Worm (Caenorhabditis elegans) whole organism, L3 larva: Measurements from ENCODE around the gene F58F9.3.
A peak's percentile ranks its signal among the peaks of the same experiment; 100 is the strongest.

Experiments
- R02D3.7 ChIP-seq: fragments of 150-350 bp; optimal IDR thresholded peaks from 2 replicates; lab custom pipeline; 2014; ENCODE audit warnings: missing biosample characterization, missing genetic modification characterization
- aly-2 ChIP-seq: fragments of 150-350 bp; optimal IDR thresholded peaks from 2 replicates; lab custom pipeline; 2014; ENCODE audit warnings: missing biosample characterization, missing genetic modification characterization
- ceh-16 ChIP-seq: sonication (generic microtip); optimal IDR thresholded peaks from 2 replicates; lab custom pipeline; 2017; ENCODE audit warnings: missing biosample characterization, missing genetic modification characterization
- ceh-9 ChIP-seq: sonication (generic microtip); optimal IDR thresholded peaks from 2 replicates; lab custom pipeline; 2018; ENCODE audit warnings: missing biosample characterization, missing genetic modification characterization
- daf-12 ChIP-seq: fragments of 150-350 bp; optimal IDR thresholded peaks from 2 replicates; lab custom pipeline; 2014; ENCODE audit warnings: missing biosample characterization, missing genetic modification reagents, missing genetic modification characterization
- egl-27 ChIP-seq: sonication (generic microtip); optimal IDR thresholded peaks from 4 replicates; lab custom pipeline; 2017; ENCODE audit warnings: missing biosample characterization, missing genetic modification reagents, missing genetic modification characterization
- egl-5 ChIP-seq: fragments of 150-350 bp; optimal IDR thresholded peaks from 2 replicates; lab custom pipeline; 2017; ENCODE audit warnings: missing biosample characterization, missing genetic modification reagents, missing genetic modification characterization, inconsistent platforms
- elt-1 ChIP-seq: fragments of 150-350 bp; optimal IDR thresholded peaks from 2 replicates; lab custom pipeline; 2014; ENCODE audit warnings: missing biosample characterization, missing genetic modification characterization
- elt-2 ChIP-seq: sonication (generic microtip); optimal IDR thresholded peaks from 2 replicates; lab custom pipeline; 2016; ENCODE audit warnings: missing genetic modification reagents, mild to moderate bottlenecking, missing genetic modification characterization, missing compliant biosample characterization
- elt-3 ChIP-seq, 3 experiments: fragments of 150-350 bp in 1 of 3; sonication (generic microtip) in 2 of 3; optimal IDR thresholded peaks; 2 replicates in 2 of 3; 4 replicates in 1 of 3; lab custom pipeline; 2014 to 2017; ENCODE audit warnings: missing biosample characterization in 3 of 3, missing genetic modification characterization in 3 of 3
- eor-1 ChIP-seq, 2 experiments: fragments of 150-350 bp; optimal IDR thresholded peaks; 2 replicates each; lab custom pipeline; 2014 to 2018; ENCODE audit warnings: missing biosample characterization in 2 of 2, missing genetic modification characterization in 2 of 2
- fkh-2 ChIP-seq: fragments of 150-350 bp; optimal IDR thresholded peaks from 2 replicates; lab custom pipeline; 2014; ENCODE audit warnings: missing biosample characterization, missing genetic modification reagents, missing genetic modification characterization
- fos-1 ChIP-seq: fragments of 150-350 bp; optimal IDR thresholded peaks from 2 replicates; lab custom pipeline; 2014; ENCODE audit warnings: missing biosample characterization, missing genetic modification characterization
- jun-1 ChIP-seq: fragments of 150-350 bp; optimal IDR thresholded peaks from 2 replicates; lab custom pipeline; 2014; ENCODE audit warnings: missing biosample characterization, missing genetic modification reagents, missing genetic modification characterization
- lin-15B ChIP-seq: fragments of 150-350 bp; optimal IDR thresholded peaks from 2 replicates; lab custom pipeline; 2014; ENCODE audit warnings: missing biosample characterization, missing genetic modification characterization
- mdl-1 ChIP-seq: fragments of 150-350 bp; optimal IDR thresholded peaks from 2 replicates; lab custom pipeline; 2014; ENCODE audit warnings: missing biosample characterization, missing genetic modification characterization
- mml-1 ChIP-seq: fragments of 150-350 bp; sonication (generic microtip); optimal IDR thresholded peaks from 3 replicates; lab custom pipeline; 2014; ENCODE audit warnings: missing biosample characterization, missing genetic modification characterization
- nfya-1 ChIP-seq: sonication (generic microtip); optimal IDR thresholded peaks from 2 replicates; lab custom pipeline; 2017; ENCODE audit warnings: missing genetic modification characterization, mild to moderate bottlenecking, missing compliant biosample characterization, antibody characterized with exemption, moderate library complexity; ENCODE audit not compliant: insufficient read depth
- nhr-12 ChIP-seq: fragments of 150-350 bp; optimal IDR thresholded peaks from 2 replicates; lab custom pipeline; 2014; ENCODE audit warnings: missing biosample characterization, missing genetic modification characterization
- nhr-23 ChIP-seq: fragments of 150-350 bp; optimal IDR thresholded peaks from 2 replicates; lab custom pipeline; 2014; ENCODE audit warnings: missing biosample characterization, missing genetic modification reagents, missing genetic modification characterization
- nhr-237 ChIP-seq: fragments of 150-350 bp; optimal IDR thresholded peaks from 2 replicates; lab custom pipeline; 2014; ENCODE audit warnings: missing biosample characterization, missing genetic modification characterization
- nhr-43 ChIP-seq: sonication (generic microtip); optimal IDR thresholded peaks from 2 replicates; lab custom pipeline; 2016; ENCODE audit warnings: mild to moderate bottlenecking, missing genetic modification characterization, missing compliant biosample characterization; ENCODE audit not compliant: poor library complexity, severe bottlenecking
- nhr-67 ChIP-seq: fragments of 150-350 bp; optimal IDR thresholded peaks from 2 replicates; lab custom pipeline; 2014; ENCODE audit warnings: missing biosample characterization, missing genetic modification characterization
- pha-4 ChIP-seq: fragments of 150-350 bp; optimal IDR thresholded peaks from 2 replicates; lab custom pipeline; 2014; ENCODE audit warnings: missing biosample characterization, missing genetic modification reagents, missing genetic modification characterization
- pqm-1 ChIP-seq: fragments of 150-350 bp; optimal IDR thresholded peaks from 2 replicates; lab custom pipeline; 2017; ENCODE audit warnings: missing biosample characterization, missing genetic modification characterization, inconsistent platforms
- sea-2 ChIP-seq: fragments of 150-350 bp; sonication (generic microtip); optimal IDR thresholded peaks from 4 replicates; lab custom pipeline; 2014; ENCODE audit warnings: missing biosample characterization, missing genetic modification reagents, missing genetic modification characterization
- skn-1 ChIP-seq: fragments of 150-350 bp; optimal IDR thresholded peaks from 2 replicates; lab custom pipeline; 2014; ENCODE audit warnings: missing biosample characterization, missing genetic modification characterization
- snpc-4 ChIP-seq: fragments of 150-350 bp; optimal IDR thresholded peaks from 2 replicates; lab custom pipeline; 2014; ENCODE audit warnings: missing biosample characterization, missing genetic modification characterization
- tbx-2 ChIP-seq: sonication (generic microtip); optimal IDR thresholded peaks from 2 replicates; lab custom pipeline; 2016; ENCODE audit warnings: mild to moderate bottlenecking, missing genetic modification characterization, missing compliant biosample characterization
- unc-39 ChIP-seq: sonication (generic microtip); optimal IDR thresholded peaks from 4 replicates; lab custom pipeline; 2017; ENCODE audit warnings: missing biosample characterization, missing genetic modification characterization
- unc-62 ChIP-seq: fragments of 150-350 bp; sonication (generic microtip); optimal IDR thresholded peaks from 4 replicates; lab custom pipeline; 2014; ENCODE audit warnings: missing biosample characterization, missing genetic modification reagents, missing genetic modification characterization
- zag-1 ChIP-seq: fragments of 150-350 bp; optimal IDR thresholded peaks from 2 replicates; lab custom pipeline; 2014; ENCODE audit warnings: missing biosample characterization, missing genetic modification characterization
- ztf-11 ChIP-seq: fragments of 150-350 bp; optimal IDR thresholded peaks from 2 replicates; lab custom pipeline; 2014; ENCODE audit warnings: missing biosample characterization, missing genetic modification characterization
- ztf-4 ChIP-seq: fragments of 150-350 bp; optimal IDR thresholded peaks from 2 replicates; lab custom pipeline; 2014; ENCODE audit warnings: missing biosample characterization, missing genetic modification characterization

The F58F9.3 gene

DNA sequence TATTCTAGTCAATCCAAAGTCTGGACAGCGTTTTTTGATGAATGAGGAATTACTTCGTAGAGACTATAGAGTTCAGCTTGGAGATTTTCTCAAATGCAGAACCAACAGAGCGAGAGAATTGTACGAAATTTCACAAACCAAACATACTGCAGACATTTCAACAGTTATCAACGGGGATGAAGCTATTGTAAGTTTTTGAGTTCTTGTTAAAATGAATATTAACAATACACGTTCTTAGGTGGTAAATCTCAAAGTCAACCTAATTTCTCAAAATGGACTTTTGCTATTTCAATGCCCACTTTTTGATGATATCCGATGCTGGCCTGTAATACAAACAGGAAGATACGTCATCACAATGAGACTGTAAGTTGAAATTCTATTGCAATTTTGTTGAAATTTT is 15.5 kb upstream of the F58F9.3 start:
- no peak for TF ChIP-seq ceh-16
- TF ChIP-seq jun-1 (tag; lab: Kevin White, UChicago), result no peak
- no peak for TF ChIP-seq elt-2 (tag; lab: Kevin White, UChicago)
- no peak for TF ChIP-seq fkh-2 (tag; lab: Kevin White, UChicago)
- TF ChIP-seq unc-39 (tag; lab: Kevin White, UChicago), result no peak
- TF ChIP-seq mdl-1 (tag; lab: Kevin White, UChicago), result no peak
- no peak for TF ChIP-seq pqm-1
- TF ChIP-seq R02D3.7 (tag; lab: Kevin White, UChicago), result no peak
- no peak for TF ChIP-seq nhr-43 (tag; lab: Kevin White, UChicago)
- TF ChIP-seq nhr-67, result no peak
- TF ChIP-seq elt-3 (tag; optimal IDR thresholded peaks at IDR 0.05; lab: Kevin White, UChicago), result no peak
- TF ChIP-seq nhr-237 (tag; lab: Kevin White, UChicago), result no peak
- no peak for TF ChIP-seq daf-12 (tag; lab: Kevin White, UChicago)

DNA sequence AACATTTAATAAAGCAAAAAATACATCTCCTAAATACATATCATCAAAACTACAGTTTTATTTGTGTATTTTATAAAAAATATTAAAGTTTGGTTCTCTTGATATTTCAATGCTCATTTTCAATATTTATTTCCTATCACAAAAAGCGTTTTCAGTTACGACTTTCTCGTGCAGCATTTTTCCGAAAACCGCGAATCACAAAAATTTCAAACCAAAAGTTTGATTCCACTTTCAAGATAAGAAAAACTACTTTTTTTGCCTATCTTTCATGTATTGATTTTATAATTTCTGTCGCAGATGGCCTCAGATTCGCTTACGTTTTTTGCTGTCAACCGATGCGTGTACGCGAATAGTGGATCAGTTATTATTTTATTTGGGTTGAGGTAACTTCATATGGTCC is 13.6 kb upstream of the F58F9.3 start, which contains the start of gene C49A9.4:
Gene C49A9.4, plus strand, starts transcription at position 265 of the 400 bp plus-strand sequence.
- TF ChIP-seq aly-2, result no peak
- peak; percentile 73 for TF ChIP-seq elt-2 (tag; lab: Kevin White, UChicago)
- no peak for TF ChIP-seq egl-27 (tag; lab: Kevin White, UChicago)
- TF ChIP-seq ceh-9, result no peak
- peak; percentile 39 for TF ChIP-seq pqm-1

DNA sequence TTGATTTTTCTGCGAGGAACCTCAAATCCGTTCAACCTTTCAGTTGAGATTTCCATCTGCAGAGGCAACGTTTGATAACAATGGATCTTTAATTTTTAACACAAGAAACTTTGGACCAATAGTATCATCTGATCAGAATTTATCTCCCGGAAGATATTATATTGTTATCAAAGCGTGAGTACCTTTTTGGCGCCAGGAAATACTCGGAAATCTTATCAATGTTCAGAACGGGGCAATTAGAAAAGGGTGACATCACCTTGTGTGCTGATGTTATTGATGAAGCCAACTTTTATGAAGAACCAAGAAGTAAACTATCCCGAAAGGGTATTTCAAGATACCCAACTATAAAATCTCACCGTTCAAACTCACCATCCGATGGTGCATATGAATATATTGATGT is 12.9 kb upstream of the F58F9.3 start:
- TF ChIP-seq elt-2 (tag; lab: Kevin White, UChicago), result peak; percentile 29

DNA sequence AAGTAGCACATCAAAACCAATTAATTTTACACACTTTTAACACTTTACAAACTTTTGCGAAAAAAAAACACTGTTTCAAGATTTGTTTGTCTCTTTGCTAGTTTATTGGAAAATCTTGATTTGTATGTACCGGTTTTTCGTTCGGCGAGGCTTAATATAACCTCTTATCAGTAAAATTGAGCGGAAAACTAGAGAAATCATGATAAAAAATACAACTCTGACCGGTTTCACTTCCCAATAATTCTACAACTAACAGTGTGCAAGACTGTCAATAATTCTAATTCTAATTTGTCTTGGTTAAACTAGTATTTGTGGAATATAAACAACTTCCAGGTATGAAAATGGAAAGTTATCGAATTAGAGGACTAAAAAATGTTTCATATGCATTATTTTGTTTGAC is 11.2 kb upstream of the F58F9.3 start, which contains the start of gene C49A9.3:
Gene C49A9.3, plus strand, starts transcription at position 212 of the 400 bp plus-strand sequence.
- TF ChIP-seq zag-1 (tag; lab: Kevin White, UChicago) (no peak), ceh-16 (no peak), elt-3 (tag; optimal IDR thresholded peaks at IDR 0.05; lab: Kevin White, UChicago) (no peak), unc-39 (tag; lab: Kevin White, UChicago) (no peak), ztf-4 (tag; lab: Kevin White, UChicago) (no peak), eor-1 (tag; optimal IDR thresholded peaks at IDR 0.05; lab: Kevin White, UChicago) (no peak), pqm-1 (peak; percentile 44), nhr-43 (tag; lab: Kevin White, UChicago) (no peak), elt-2 (tag; lab: Kevin White, UChicago) (peak; percentile 75), tbx-2 (no peak), fkh-2 (tag; lab: Kevin White, UChicago) (no peak), ztf-11 (tag; lab: Kevin White, UChicago) (no peak), snpc-4 (tag; lab: Kevin White, UChicago) (no peak), pha-4 (tag; lab: Kevin White, UChicago) (peak; percentile 6), skn-1 (tag; lab: Kevin White, UChicago) (no peak), nhr-23 (tag; lab: Kevin White, UChicago) (no peak), aly-2 (no peak), mml-1 (no peak), nfya-1 (tag; lab: Kevin White, UChicago) (no peak), nhr-12 (no peak), nhr-67 (no peak), sea-2 (GFP tag; lab: Kevin White, UChicago) (no peak), lin-15B (no peak)
- TF ChIP-seq, all 47 proteins: peak for 3

DNA sequence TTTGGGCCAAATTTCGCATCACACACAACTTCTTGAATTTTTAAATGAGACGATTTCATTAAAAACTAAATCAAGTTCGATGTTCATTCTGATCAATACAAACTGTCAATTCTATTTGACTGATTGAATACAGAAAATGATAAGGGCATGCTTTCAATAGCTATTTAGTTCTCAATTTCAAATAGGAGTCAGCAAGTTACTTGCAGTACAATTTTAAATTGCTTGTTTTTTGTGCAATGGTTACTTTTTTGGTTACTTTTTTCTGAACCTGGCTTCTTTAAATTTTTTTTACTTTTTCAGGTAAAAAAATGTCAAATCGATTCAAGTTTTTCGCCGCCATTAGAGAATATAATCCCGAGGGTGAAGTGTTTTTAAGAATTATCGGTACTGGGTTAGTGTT is 7.9 kb upstream of the F58F9.3 start, which contains the start of gene C49A9.2:
Gene C49A9.2, plus strand, starts transcription at position 301 of the 400 bp plus-strand sequence.
- TF ChIP-seq elt-2 (tag; lab: Kevin White, UChicago), result peak; percentile 16
- no peak for TF ChIP-seq elt-1 (tag; lab: Kevin White, UChicago)
- TF ChIP-seq fos-1 (tag; lab: Kevin White, UChicago), result no peak
- TF ChIP-seq sea-2 (GFP tag; lab: Kevin White, UChicago), result no peak
- no peak for TF ChIP-seq unc-62 (GFP tag; lab: Kevin White, UChicago)
- TF ChIP-seq egl-5 (tag; lab: Kevin White, UChicago), result no peak
- TF ChIP-seq ztf-11 (tag; lab: Kevin White, UChicago), result no peak
